Fruit fly (Drosophila melanogaster) whole organism, embryonic: ENCODE results near the gene CG11951.

Experiments
- CG11085 ChIP-seq: fragments of 200-800 bp; sonication (Bioruptor generic); IDR thresholded peaks from 2 replicates; pipeline ENCODE4 v1.3.6; 2022; ENCODE audit warnings: missing biosample characterization, missing genetic modification characterization
- H2.0 ChIP-seq: fragments of 200-800 bp; sonication (Bioruptor generic); IDR thresholded peaks from 2 replicates; pipeline ENCODE4 v1.3.6; 2022; ENCODE audit warnings: missing biosample characterization, missing genetic modification characterization
- Jarid2 ChIP-seq: fragments of 200-800 bp; sonication (Bioruptor generic); optimal IDR thresholded peaks from 3 replicates; lab custom pipeline; 2017; ENCODE audit warnings: mild to moderate bottlenecking, missing biosample characterization, missing genetic modification reagents, missing genetic modification characterization
- Kr ChIP-seq: fragments of 200-800 bp; sonication (Bioruptor generic); optimal IDR thresholded peaks from 2 replicates; lab custom pipeline; 2017; ENCODE audit warnings: missing biosample characterization, mild to moderate bottlenecking, missing genetic modification characterization
- mam ChIP-seq: fragments of 200-800 bp; sonication (Bioruptor generic); optimal IDR thresholded peaks from 3 replicates; lab custom pipeline; 2016; ENCODE audit warnings: missing biosample characterization, missing genetic modification characterization
- pho ChIP-seq: fragments of 200-800 bp; sonication (Bioruptor generic); optimal IDR thresholded peaks from 2 replicates; lab custom pipeline; 2016; ENCODE audit warnings: missing biosample characterization, missing genetic modification characterization

dm6 chr3R:29257890-29258691 is 19.6 kb upstream of the CG11951 start:
- TF ChIP-seq H2.0 (no peak), Jarid2 (GFP tag; lab: Kevin White, UChicago) (no peak), CG11085 (no peak), mam (GFP tag; lab: Kevin White, UChicago) (no peak), Kr (GFP tag; lab: Kevin White, UChicago) (no peak), pho (GFP tag; lab: Kevin White, UChicago) (no peak)
